Worm (Caenorhabditis elegans): ENCODE measurements around the gene ZK1236.9.

The ZK1236.9 gene

DNA sequence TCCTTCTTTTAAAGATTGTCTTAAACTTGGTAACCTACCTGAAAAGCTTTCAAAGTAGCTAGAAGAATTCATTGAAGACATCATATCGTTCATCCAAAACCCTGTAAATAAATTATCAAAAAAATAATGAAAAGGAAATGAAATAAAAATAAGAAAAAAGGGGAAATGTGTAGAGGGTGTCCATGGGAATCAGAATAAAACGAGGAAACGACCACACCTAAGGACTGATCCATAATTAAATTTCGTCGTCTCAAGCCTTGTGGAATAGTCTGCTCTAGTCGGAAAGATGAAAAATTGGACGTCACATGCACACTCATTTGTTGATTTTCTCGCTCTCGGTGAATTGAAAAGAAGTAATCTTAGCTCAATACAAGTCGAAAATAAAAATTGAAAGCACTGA is at the start of gene ZK1236.9:
Gene ZK1236.9, minus strand, starts transcription at position 101 of the 400 bp plus-strand sequence.
- TF ChIP-seq W03F9.2 (tag; optimal IDR thresholded peaks at IDR 0.05) (no peak), dao-5 (tag; optimal IDR thresholded peaks at IDR 0.05) (no peak), him-1 (tag; optimal IDR thresholded peaks at IDR 0.05) (no peak)

ce11 chrIII:8483853-8484252 is 48.9 kb upstream of the ZK1236.9 start, which contains the start of gene F42H10.3:
Gene F42H10.3, plus strand, starts transcription at chrIII:8484153.
- TF ChIP-seq him-1 (tag; optimal IDR thresholded peaks at IDR 0.05) (no peak), dao-5 (tag; optimal IDR thresholded peaks at IDR 0.05) (no peak), W03F9.2 (tag; optimal IDR thresholded peaks at IDR 0.05) (no peak)

- TF ChIP-seq W03F9.2 (tag; optimal IDR thresholded peaks at IDR 0.05) = no peak
- no peak for TF ChIP-seq dao-5 (tag; optimal IDR thresholded peaks at IDR 0.05)
- no peak for TF ChIP-seq him-1 (tag; optimal IDR thresholded peaks at IDR 0.05)
Observed at ce11 chrIII:8480355-8480754, 45.4 kb upstream of the ZK1236.9 start, which contains the start of gene F42H10.6. Gene F42H10.6, minus strand, starts transcription at chrIII:8480455.

DNA sequence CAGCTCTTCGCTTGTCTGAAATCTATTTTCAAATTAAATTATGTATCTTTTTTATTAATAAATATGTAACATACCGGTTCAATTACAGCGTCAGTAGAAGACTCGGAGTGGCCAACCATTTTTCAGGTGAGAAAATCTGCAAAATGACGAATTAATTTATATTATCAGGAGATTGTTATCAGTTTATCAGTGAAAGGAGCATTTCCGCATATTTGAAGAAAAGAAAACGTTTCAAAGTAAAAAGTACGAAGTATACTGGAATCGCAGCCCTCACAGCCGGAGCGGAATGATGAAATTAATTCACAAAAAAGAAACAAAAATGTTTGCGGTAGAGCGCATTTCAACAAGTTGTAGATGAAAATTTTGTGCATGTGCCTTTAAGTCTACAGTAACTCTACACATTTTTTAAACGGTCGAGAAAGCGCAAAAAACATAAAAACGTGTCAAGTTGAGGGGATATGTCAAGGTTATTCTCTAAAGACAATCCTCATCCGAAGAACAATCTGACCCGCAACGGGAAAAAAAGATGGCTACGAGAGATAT is 44.4 kb upstream of the ZK1236.9 start:
- TF ChIP-seq W03F9.2 (tag; optimal IDR thresholded peaks at IDR 0.05) = no peak
- no peak for TF ChIP-seq dao-5 (tag; optimal IDR thresholded peaks at IDR 0.05)
- TF ChIP-seq him-1 (tag; optimal IDR thresholded peaks at IDR 0.05) = no peak

- TF ChIP-seq W03F9.2 (tag; optimal IDR thresholded peaks at IDR 0.05) (no peak), him-1 (tag; optimal IDR thresholded peaks at IDR 0.05) (no peak), dao-5 (tag; optimal IDR thresholded peaks at IDR 0.05) (no peak)
Observed at ce11 chrIII:8473292-8473691, 38.3 kb upstream of the ZK1236.9 start.

DNA sequence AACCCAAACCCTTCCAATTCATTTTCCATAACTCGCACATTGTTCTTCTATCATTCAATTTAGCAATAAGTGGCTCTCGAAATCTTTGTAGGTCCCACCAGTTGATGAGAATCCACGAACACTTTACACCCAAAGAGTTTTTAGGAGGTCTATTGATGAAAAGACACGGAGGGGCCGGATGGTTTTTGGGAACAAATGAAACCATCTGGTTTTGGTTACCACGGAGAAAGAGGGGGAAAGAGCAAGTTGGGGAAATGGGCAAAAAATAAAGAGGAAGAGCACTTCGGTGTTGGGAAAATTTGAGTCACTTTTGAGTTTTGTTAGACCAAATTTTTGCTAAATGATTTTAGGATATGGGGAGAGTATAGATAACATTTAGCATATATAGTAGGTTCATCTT is 32.5 kb upstream of the ZK1236.9 start:
- no peak for TF ChIP-seq him-1 (tag; optimal IDR thresholded peaks at IDR 0.05)
- TF ChIP-seq W03F9.2 (tag; optimal IDR thresholded peaks at IDR 0.05) = no peak
- no peak for TF ChIP-seq dao-5 (tag; optimal IDR thresholded peaks at IDR 0.05)

DNA sequence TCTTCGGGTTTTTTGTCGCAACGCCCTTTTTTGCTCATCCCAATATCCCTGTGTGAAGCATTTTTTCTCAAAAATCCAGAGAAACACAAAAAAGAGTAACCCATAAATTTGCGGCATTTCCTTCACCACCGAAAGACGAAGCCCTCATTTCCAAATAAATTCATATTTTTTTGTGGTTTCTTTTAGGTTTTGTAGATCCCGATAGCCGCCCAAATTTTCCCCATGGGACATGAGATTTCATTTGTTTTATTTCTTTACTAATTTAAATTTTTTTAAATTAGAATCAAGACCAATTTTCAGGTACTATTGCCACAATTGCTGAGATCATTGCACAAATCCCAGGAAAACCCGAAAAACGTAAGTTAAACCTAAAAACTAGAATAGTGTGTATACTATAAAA is 31.8 kb upstream of the ZK1236.9 start, which contains the start of gene mig-39:
Gene mig-39, plus strand, starts transcription at position 301 of the 400 bp plus-strand sequence.
- TF ChIP-seq dao-5 (tag; optimal IDR thresholded peaks at IDR 0.05) (no peak), W03F9.2 (tag; optimal IDR thresholded peaks at IDR 0.05) (no peak), him-1 (tag; optimal IDR thresholded peaks at IDR 0.05) (no peak)

- TF ChIP-seq W03F9.2 (tag; optimal IDR thresholded peaks at IDR 0.05) (no peak), him-1 (tag; optimal IDR thresholded peaks at IDR 0.05) (no peak), dao-5 (tag; optimal IDR thresholded peaks at IDR 0.05) (no peak)
Observed at ce11 chrIII:8461410-8461809, 26.4 kb upstream of the ZK1236.9 start.

ce11 chrIII:8457605-8458004 is 22.6 kb upstream of the ZK1236.9 start:
- TF ChIP-seq him-1 (tag; optimal IDR thresholded peaks at IDR 0.05) = no peak
- TF ChIP-seq W03F9.2 (tag; optimal IDR thresholded peaks at IDR 0.05) = no peak

ce11 chrIII:8451181-8451580 is 16.2 kb upstream of the ZK1236.9 start:
- TF ChIP-seq dao-5 (tag; optimal IDR thresholded peaks at IDR 0.05) = no peak
- TF ChIP-seq W03F9.2 (tag; optimal IDR thresholded peaks at IDR 0.05) = no peak
- no peak for TF ChIP-seq him-1 (tag; optimal IDR thresholded peaks at IDR 0.05)

DNA sequence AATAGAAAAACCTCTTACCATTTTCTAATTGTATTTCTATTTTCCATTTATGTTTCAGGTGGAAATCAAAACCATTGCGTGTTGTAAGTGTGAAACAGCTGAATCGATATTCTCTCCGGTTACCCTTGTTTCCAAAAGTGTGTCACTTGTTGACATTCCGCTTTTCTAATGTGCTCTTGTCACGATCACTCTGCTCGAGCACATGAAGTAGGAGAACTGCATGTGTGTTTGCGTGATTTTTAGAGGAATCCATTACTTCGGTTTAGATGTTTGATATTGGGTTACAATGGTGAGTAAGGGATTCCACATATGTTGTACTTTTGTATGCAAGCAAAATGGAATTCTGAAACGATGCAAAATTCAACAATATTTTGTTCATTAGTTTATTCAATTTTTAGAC is 15.5 kb upstream of the ZK1236.9 start:
- TF ChIP-seq him-1 (tag; optimal IDR thresholded peaks at IDR 0.05) (no peak), dao-5 (tag; optimal IDR thresholded peaks at IDR 0.05) (no peak), W03F9.2 (tag; optimal IDR thresholded peaks at IDR 0.05) (no peak)

- no peak for TF ChIP-seq him-1 (tag; optimal IDR thresholded peaks at IDR 0.05)
- peak; percentile 61 for TF ChIP-seq W03F9.2 (tag; optimal IDR thresholded peaks at IDR 0.05)
Observed at ce11 chrIII:8449160-8449807, 14.3 kb upstream of the ZK1236.9 start, which contains the start of gene mrpl-32. Gene mrpl-32, plus strand, starts transcription at chrIII:8449757.

DNA sequence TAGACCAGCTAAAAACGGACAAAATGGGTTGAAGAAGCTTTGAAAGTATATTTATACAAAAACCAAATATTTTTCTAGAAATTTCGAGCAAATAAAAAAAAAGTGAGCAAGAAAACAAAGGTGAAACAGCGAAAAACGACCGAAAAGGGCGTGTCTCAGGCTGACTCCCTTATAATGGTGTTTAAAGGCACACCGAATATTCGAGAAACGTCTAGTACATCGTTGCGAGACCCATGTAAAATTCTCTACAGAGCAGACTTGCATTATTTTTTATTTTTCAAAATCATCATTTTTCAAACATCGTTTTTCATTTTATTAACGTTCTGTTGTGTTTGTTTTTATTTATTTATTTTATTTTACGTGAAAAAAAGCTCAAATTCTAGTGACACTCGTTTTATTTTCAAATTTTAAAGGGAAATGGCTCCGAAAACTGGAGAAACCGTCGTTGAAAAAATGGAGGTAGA is 12.0 kb upstream of the ZK1236.9 start, which contains the start of gene rpn-3:
Gene rpn-3, plus strand, starts transcription at position 414 of the 464 bp plus-strand sequence.
- TF ChIP-seq W03F9.2 (tag; optimal IDR thresholded peaks at IDR 0.05) = peak; percentile 96
- TF ChIP-seq him-1 (tag; optimal IDR thresholded peaks at IDR 0.05) = peak; percentile 58
- TF ChIP-seq dao-5 (tag; optimal IDR thresholded peaks at IDR 0.05) = no peak

DNA sequence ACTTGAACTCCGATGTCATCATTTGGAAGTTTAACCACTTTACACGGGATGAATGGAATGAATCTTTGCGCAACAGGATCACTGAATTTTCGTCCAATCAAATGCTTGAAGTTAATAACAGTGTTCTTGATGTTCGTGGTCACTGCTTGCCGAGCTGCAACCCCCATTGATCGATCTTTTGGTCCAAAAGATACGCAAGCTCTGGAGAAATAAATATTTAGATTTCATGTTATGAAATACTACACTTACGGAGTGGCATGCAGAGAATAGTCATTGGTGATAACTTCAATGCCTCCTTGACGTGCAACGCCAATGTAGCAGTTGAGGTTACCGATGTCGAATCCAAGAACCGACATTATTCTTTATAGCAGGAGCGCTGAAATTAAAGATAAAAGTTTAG is 11.6 kb upstream of the ZK1236.9 start, which contains the start of gene hsp-110:
Gene hsp-110, minus strand, starts transcription at position 376 of the 400 bp plus-strand sequence.
- TF ChIP-seq dao-5 (tag; optimal IDR thresholded peaks at IDR 0.05) (no peak), him-1 (tag; optimal IDR thresholded peaks at IDR 0.05) (no peak), W03F9.2 (tag; optimal IDR thresholded peaks at IDR 0.05) (no peak)
